Fruit fly (Drosophila melanogaster): Measurements from ENCODE around the gene Tailor.

DNA sequence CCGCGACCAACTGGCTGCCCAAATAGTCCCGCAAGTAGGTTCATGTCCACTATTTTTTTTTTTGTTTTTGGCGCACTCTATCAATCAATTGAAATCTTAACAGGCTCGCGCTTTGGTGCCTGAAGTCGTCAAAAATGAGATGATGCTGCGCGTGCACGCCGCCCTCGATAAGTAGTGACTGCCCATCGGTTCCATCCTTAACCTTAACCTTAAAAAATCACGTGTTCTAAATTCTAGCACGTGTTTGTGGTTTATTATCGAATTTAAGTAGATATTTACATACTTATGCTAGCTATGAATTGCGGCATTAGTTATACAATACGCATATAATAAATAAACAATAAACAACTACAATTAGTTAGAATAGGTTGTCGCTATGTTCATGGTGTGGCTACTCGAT is 8.5 kb upstream of the Tailor start:
- TF ChIP-seq CG8478 (optimal IDR thresholded peaks at IDR 0.05) (no peak), CTCF (optimal IDR thresholded peaks at IDR 0.05) (no peak)

Measured in S2 (cell line).